Worm (Caenorhabditis elegans) whole organism, mixed stage, embryonic: ENCODE results near the gene ttx-3.

Experiments used
- blmp-1 ChIP-seq: fragments of 150-350 bp; optimal IDR thresholded peaks from 2 replicates; lab custom pipeline; 2014; ENCODE audit warnings: missing biosample characterization, missing genetic modification characterization
- nhr-12 ChIP-seq: fragments of 150-350 bp; optimal IDR thresholded peaks from 2 replicates; lab custom pipeline; 2014; ENCODE audit warnings: missing biosample characterization, missing genetic modification characterization
- nhr-2 ChIP-seq: fragments of 150-350 bp; optimal IDR thresholded peaks from 2 replicates; lab custom pipeline; 2014; ENCODE audit warnings: missing biosample characterization, missing genetic modification characterization
- nhr-28 ChIP-seq: fragments of 150-350 bp; optimal IDR thresholded peaks from 2 replicates; lab custom pipeline; 2014; ENCODE audit warnings: missing biosample characterization, missing genetic modification characterization
- nhr-76 ChIP-seq: sonication (generic microtip); optimal IDR thresholded peaks from 2 replicates; lab custom pipeline; 2017; ENCODE audit warnings: missing biosample characterization, missing genetic modification characterization
- pha-4 ChIP-seq: fragments of 150-350 bp; optimal IDR thresholded peaks from 2 replicates; lab custom pipeline; 2018; ENCODE audit warnings: missing biosample characterization, missing genetic modification reagents, missing genetic modification characterization
- unc-39 ChIP-seq: fragments of 150-350 bp; optimal IDR thresholded peaks from 2 replicates; lab custom pipeline; 2014; ENCODE audit warnings: missing biosample characterization, missing genetic modification characterization

- TF ChIP-seq nhr-12 (tag; lab: Kevin White, UChicago) = no peak
- no peak for TF ChIP-seq unc-39 (tag; lab: Kevin White, UChicago)
- TF ChIP-seq nhr-28 (tag; lab: Kevin White, UChicago) = no peak
- TF ChIP-seq nhr-2 = no peak
- no peak for TF ChIP-seq blmp-1
- no peak for TF ChIP-seq pha-4
- TF ChIP-seq nhr-76 = no peak
Measured at ce11 chrX:11769278-11769677, at the start of gene ttx-3.
